Fruit fly (Drosophila melanogaster) whole organism, prepupa: Measurements from ENCODE around the gene RpL14.

Source experiments
- Blimp-1 ChIP-seq: fragments of 200-800 bp; sonication (Bioruptor generic); optimal IDR thresholded peaks from 3 replicates; lab custom pipeline; 2017; ENCODE audit warnings: missing biosample characterization, missing genetic modification characterization, mild to moderate bottlenecking, moderate library complexity, missing genetic modification reagents
- CG10669 ChIP-seq: fragments of 200-800 bp; sonication (Bioruptor generic); optimal IDR thresholded peaks from 3 replicates; lab custom pipeline; 2018; ENCODE audit warnings: missing biosample characterization, mild to moderate bottlenecking, missing genetic modification characterization, moderate library complexity
- CG3919 ChIP-seq: fragments of 200-800 bp; sonication (Bioruptor generic); optimal IDR thresholded peaks from 3 replicates; lab custom pipeline; 2016; ENCODE audit warnings: missing biosample characterization, missing genetic modification characterization
- CG6854 ChIP-seq: fragments of 200-800 bp; sonication (Bioruptor generic); optimal IDR thresholded peaks from 2 replicates; lab custom pipeline; 2017; ENCODE audit warnings: missing biosample characterization, mild to moderate bottlenecking, missing genetic modification characterization
- Eip78C ChIP-seq: fragments of 200-800 bp; sonication (Bioruptor generic); peaks from one replicate; lab custom pipeline; 2016; ENCODE audit warnings: missing biosample characterization, missing genetic modification characterization
- Gug ChIP-seq: fragments of 200-800 bp; sonication (Bioruptor generic); IDR thresholded peaks from 2 replicates; pipeline ENCODE4 v1.3.6; 2022; ENCODE audit warnings: missing biosample characterization, missing genetic modification characterization
- Lpt ChIP-seq: fragments of 200-800 bp; sonication (Bioruptor generic); optimal IDR thresholded peaks from 3 replicates; lab custom pipeline; 2016; ENCODE audit warnings: missing biosample characterization, missing genetic modification characterization
- OdsH ChIP-seq: fragments of 200-800 bp; sonication (Bioruptor generic); optimal IDR thresholded peaks from 3 replicates; lab custom pipeline; 2016; ENCODE audit warnings: missing biosample characterization, missing genetic modification characterization
- Sox15 ChIP-seq: fragments of 200-800 bp; sonication (Bioruptor generic); optimal IDR thresholded peaks from 3 replicates; lab custom pipeline; 2016; ENCODE audit warnings: missing biosample characterization, missing genetic modification characterization
- ss ChIP-seq, 2 experiments: fragments of 200-800 bp; sonication (Bioruptor generic); optimal IDR thresholded peaks; 2 replicates in 1 of 2; 3 replicates in 1 of 2; lab custom pipeline; 2017 to 2018; ENCODE audit warnings: mild to moderate bottlenecking in 2 of 2, missing biosample characterization in 2 of 2, missing genetic modification characterization in 2 of 2, moderate library complexity in 1 of 2

DNA sequence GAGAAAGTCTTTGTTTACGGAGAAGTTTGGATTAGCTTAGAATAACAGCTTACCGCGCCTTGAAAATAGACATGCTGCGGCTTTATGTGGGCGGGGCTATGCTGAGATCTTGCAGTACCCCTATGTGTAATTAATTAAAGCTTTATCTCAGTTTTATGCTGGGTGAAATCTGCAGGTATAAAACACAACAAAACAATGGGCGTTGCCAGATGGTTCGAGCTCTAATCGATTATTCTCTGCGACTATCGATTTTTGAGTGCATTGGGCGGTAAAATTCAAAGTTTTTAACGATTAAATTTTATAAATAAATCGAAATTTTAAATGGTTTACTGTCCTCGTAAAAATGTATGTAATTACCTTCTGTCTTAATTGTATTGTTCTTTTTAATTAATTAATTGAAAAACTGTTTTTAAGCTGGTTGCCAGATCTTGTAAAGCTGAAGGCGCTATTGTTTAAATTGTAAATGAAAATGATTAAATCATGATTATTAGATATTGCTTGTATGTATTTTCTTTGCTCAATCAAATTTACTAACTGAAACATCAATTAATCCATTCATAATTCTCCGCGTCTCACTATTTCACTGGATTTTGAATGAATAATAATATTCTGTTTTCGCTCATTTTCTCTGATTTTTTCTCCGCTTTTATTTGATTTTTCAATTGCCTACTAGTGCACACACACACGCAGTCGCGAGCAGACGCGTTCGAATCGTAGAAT, 23.1 kb downstream of the RpL14 start, which contains the start of the genes GAPsec and Zasp66:
- TF ChIP-seq Lpt (GFP tag; lab: Kevin White, UChicago) (no peak), CG3919 (no peak), CG6854 (no peak), Sox15 (GFP tag; lab: Kevin White, UChicago) (no peak), ss (GFP tag; optimal IDR thresholded peaks at IDR 0.05; lab: Kevin White, UChicago) (no peak), OdsH (GFP tag; lab: Kevin White, UChicago) (no peak), Blimp-1 (GFP tag; lab: Kevin White, UChicago) (no peak), Eip78C (GFP tag; lab: Kevin White, UChicago) (no peak), Gug (GFP tag; lab: Robert Waterston, UW) (no peak), CG10669 (no peak)
